Worm (Caenorhabditis elegans): ENCODE results near the gene lgc-5.

Gene lgc-5

ce11 chrIV:8377501-8377900, 35.0 kb downstream of the lgc-5 start, which contains the start of gene D2096.7 (continued):
- 0 out of 2 replicates have a peak, but pooled peaks have one; percentile 55 for TF ChIP-seq nhr-120 (GFP tag; IDR thresholded peaks at IDR 0.05)
- TF ChIP-seq F55B11.4 (tag; optimal IDR thresholded peaks at IDR 0.05; ENCODE audit: borderline replicate concordance, insufficient read depth), result no peak
- no peak for TF ChIP-seq ztf-26 (tag; optimal IDR thresholded peaks at IDR 0.05)
- no peak for TF ChIP-seq lag-1 (GFP tag; IDR thresholded peaks at IDR 0.05)
- peak; percentile 64; the same call in 1 of the 2 replicates for TF ChIP-seq Y95B8A.8 (GFP tag; IDR thresholded peaks at IDR 0.05)
- peak; percentile 44 for TF ChIP-seq F57A8.1 (GFP tag; optimal IDR thresholded peaks at IDR 0.05)
- peak; percentile 57 for TF ChIP-seq ztf-18 (tag; optimal IDR thresholded peaks at IDR 0.05)
- peak; percentile 87 for TF ChIP-seq atf-7 (tag; optimal IDR thresholded peaks at IDR 0.05)
- TF ChIP-seq somi-1 (GFP tag; optimal IDR thresholded peaks at IDR 0.05), result no peak
- TF ChIP-seq attf-6 (GFP tag; IDR thresholded peaks at IDR 0.05), result peak; percentile 89
- peak; percentile 85 for TF ChIP-seq F10E7.11 (tag; optimal IDR thresholded peaks at IDR 0.05)
- TF ChIP-seq gei-17 (GFP tag; optimal IDR thresholded peaks at IDR 0.05), result peak; percentile 53
- TF ChIP-seq repo-1 (tag; optimal IDR thresholded peaks at IDR 0.05), result peak; percentile 88
- no peak for TF ChIP-seq snpc-4 (GFP tag; optimal IDR thresholded peaks at IDR 0.05)
- peak in 2 of 4 experiments; percentile 67 to 72 for TF ChIP-seq snpc-4 (tag; optimal IDR thresholded peaks at IDR 0.05)

DNA sequence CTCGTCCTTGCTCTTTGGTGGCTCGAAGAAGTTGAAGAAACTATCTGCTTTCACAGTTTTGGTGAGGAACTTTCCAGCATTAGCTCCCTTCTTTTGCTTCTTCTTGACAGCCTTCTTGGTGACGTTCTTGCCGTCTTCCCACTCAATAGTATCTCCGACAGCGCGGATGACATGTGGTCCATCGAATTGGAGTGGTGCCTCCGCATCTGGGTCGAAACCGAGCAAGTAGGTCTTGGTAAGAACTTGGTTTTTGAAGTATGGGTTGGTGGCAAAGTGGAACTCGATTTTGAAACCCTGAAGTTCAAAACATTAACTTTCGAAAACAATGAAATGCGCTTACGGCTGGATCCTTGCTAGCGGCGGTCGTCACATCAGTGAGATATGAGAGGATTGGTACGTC, 35.8 kb downstream of the lgc-5 start:
- TF ChIP-seq F22D6.2 (tag; optimal IDR thresholded peaks at IDR 0.05) (no peak), ceh-58 (GFP tag; IDR thresholded peaks at IDR 0.05) (0 out of 2 replicates have a peak, but pooled peaks have one; percentile 80), D2030.7 (GFP tag; IDR thresholded peaks at IDR 0.05) (no peak), tlf-1 (GFP tag; optimal IDR thresholded peaks at IDR 0.05) (no peak), madf-6 (GFP tag; IDR thresholded peaks at IDR 0.05) (no peak), hlh-26 (GFP tag; conservative IDR thresholded peaks at IDR 0.05) (no peak), aptf-2 (GFP tag; conservative IDR thresholded peaks at IDR 0.05) (no peak), hrde-1 (tag; optimal IDR thresholded peaks at IDR 0.05; ENCODE audit: borderline replicate concordance) (no peak), dpff-1 (tag; optimal IDR thresholded peaks at IDR 0.05) (no peak), nhr-120 (GFP tag; IDR thresholded peaks at IDR 0.05) (0 out of 2 replicates have a peak, but pooled peaks have one; percentile 12), F52B5.7 (tag; optimal IDR thresholded peaks at IDR 0.05) (no peak), nfyb-1 (GFP tag; IDR thresholded peaks at IDR 0.05) (no peak), ama-1 (optimal IDR thresholded peaks at IDR 0.05) (no peak), ama-1 (GFP tag; optimal IDR thresholded peaks at IDR 0.05) (no peak), dpl-1 (GFP tag; optimal IDR thresholded peaks at IDR 0.05) (no peak), hsf-1 (GFP tag; IDR thresholded peaks at IDR 0.05) (no peak), lin-26 (GFP tag; IDR thresholded peaks at IDR 0.05) (peak; percentile 51; the same call in 1 of the 2 replicates), madf-8 (GFP tag; conservative IDR thresholded peaks at IDR 0.05) (no peak)

DNA sequence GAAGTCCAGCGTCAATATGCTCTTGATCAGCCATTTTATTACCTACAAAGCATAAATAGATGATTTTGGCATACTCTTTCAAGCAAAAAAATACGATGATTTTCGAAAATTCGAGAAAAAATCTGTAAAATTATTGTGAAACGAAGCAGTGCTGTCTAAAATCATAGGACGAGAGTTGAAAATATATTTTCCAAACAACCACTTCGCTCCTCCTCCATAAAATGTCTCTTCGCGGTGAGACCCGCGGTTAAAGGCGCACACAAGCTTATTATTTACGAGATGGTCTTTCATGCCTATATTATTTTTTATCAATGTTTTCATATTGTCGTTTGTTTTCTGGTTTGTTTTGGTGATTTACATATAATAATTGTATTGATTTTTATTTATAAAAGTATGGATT, 36.8 kb downstream of the lgc-5 start, which contains the start of gene nap-1:
Gene nap-1, minus strand, starts transcription at position 42 of the 400 bp plus-strand sequence.
- TF ChIP-seq F39B2.1 (GFP tag; IDR thresholded peaks at IDR 0.05), result no peak
- peak; percentile 28 for TF ChIP-seq lsl-1 (GFP tag; optimal IDR thresholded peaks at IDR 0.05)
- 0 out of 2 replicates have a peak, but pooled peaks have one; percentile 49 for TF ChIP-seq nfyb-1 (GFP tag; IDR thresholded peaks at IDR 0.05)
- TF ChIP-seq dpl-1 (GFP tag; optimal IDR thresholded peaks at IDR 0.05), result peak; percentile 6
- peak; percentile 27; the same call in 1 of the 2 replicates for TF ChIP-seq pbrm-1 (GFP tag; IDR thresholded peaks at IDR 0.05)
- TF ChIP-seq madf-6 (GFP tag; IDR thresholded peaks at IDR 0.05), result peak; percentile 50; the same call in 1 of the 2 replicates
- TF ChIP-seq attf-5 (GFP tag; optimal IDR thresholded peaks at IDR 0.05), result peak; percentile 75
- peak; percentile 92 for TF ChIP-seq F33H1.4 (GFP tag; IDR thresholded peaks at IDR 0.05)
- peak; percentile 55 for TF ChIP-seq tbp1 (GFP tag; optimal IDR thresholded peaks at IDR 0.05)
- peak; percentile 63; the same call in 1 of the 2 replicates for TF ChIP-seq cebp-1 (GFP tag; IDR thresholded peaks at IDR 0.05)
- TF ChIP-seq cebp-1 (tag; optimal IDR thresholded peaks at IDR 0.05), result peak; percentile 75
- peak; percentile 34; the same call in 1 of the 2 replicates for TF ChIP-seq hmg-1.2 (GFP tag; IDR thresholded peaks at IDR 0.05)
- TF ChIP-seq ceh-40 (GFP tag; IDR thresholded peaks at IDR 0.05), result no peak
- peak; percentile 40 for TF ChIP-seq F23B12.7 (tag; optimal IDR thresholded peaks at IDR 0.05; ENCODE audit: insufficient read depth)
- no peak for TF ChIP-seq ccch-3 (GFP tag; optimal IDR thresholded peaks at IDR 0.05)
- peak; percentile 55 for TF ChIP-seq ceh-27 (GFP tag; optimal IDR thresholded peaks at IDR 0.05)
- no peak for TF ChIP-seq somi-1 (GFP tag; optimal IDR thresholded peaks at IDR 0.05)
- peak; percentile 26 for TF ChIP-seq lin-54 (GFP tag; optimal IDR thresholded peaks at IDR 0.05)
- TF ChIP-seq lin-40 (tag; optimal IDR thresholded peaks at IDR 0.05), result peak; percentile 37
